Fruit fly (Drosophila melanogaster): Measurements from ENCODE around the gene nkd.

The nkd gene

DNA sequence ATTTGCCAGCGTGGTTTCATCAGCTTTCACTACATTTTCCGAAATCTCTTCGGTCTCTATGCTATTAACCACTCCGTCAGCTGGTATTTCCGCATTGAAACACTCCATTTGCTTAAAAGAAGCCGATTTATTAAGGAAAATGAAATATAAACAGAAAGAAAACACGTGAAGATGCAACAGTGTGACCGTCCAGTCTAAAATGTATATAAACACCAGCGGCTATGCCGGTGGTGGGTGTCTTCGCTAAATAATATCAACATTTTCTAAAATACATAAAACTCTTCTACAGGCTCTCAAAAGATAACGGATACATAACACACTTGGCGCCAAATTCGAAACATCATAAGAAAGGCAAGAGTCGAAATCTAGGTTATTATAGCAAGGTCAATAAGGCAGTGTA lies 44.8 kb downstream of the nkd start, which contains the start of gene CG3808 (continued):
- TF ChIP-seq otp (GFP tag; IDR thresholded peaks at IDR 0.05): no peak
- no peak for TF ChIP-seq bowl (GFP tag; IDR thresholded peaks at IDR 0.05)
- TF ChIP-seq CG34422 (GFP tag; IDR thresholded peaks at IDR 0.05): peak; percentile 97
- no peak for TF ChIP-seq TFAM (GFP tag; optimal IDR thresholded peaks at IDR 0.05)
- peak; percentile 34; the same call in 1 of the 2 replicates for TF ChIP-seq Rfx (GFP tag; IDR thresholded peaks at IDR 0.05)
- peak; percentile 25; the same call in 1 of the 3 replicates for TF ChIP-seq croc (GFP tag; conservative IDR thresholded peaks at IDR 0.05)
- TF ChIP-seq gro (GFP tag; optimal IDR thresholded peaks at IDR 0.05): peak; percentile 83
- no peak for TF ChIP-seq Xrp1 (GFP tag; IDR thresholded peaks at IDR 0.05)
- TF ChIP-seq CG8944 (GFP tag; optimal IDR thresholded peaks at IDR 0.05): no peak
- no peak for TF ChIP-seq gce (GFP tag; IDR thresholded peaks at IDR 0.05)
- TF ChIP-seq slbo (GFP tag; IDR thresholded peaks at IDR 0.05): peak; percentile 20; the same call in 1 of the 2 replicates
- TF ChIP-seq luna (GFP tag; optimal IDR thresholded peaks at IDR 0.05): no peak
- TF ChIP-seq Xbp1 (GFP tag; optimal IDR thresholded peaks at IDR 0.05): peak; percentile 26
- TF ChIP-seq sug (tag; optimal IDR thresholded peaks at IDR 0.05): peak; percentile 59
- TF ChIP-seq Dll (GFP tag; IDR thresholded peaks at IDR 0.05; ENCODE audit: partially characterized antibody): 0 out of 4 replicates have a peak, but pooled peaks have one; percentile 18
- peak; percentile 28 for TF ChIP-seq CG2116 (GFP tag; optimal IDR thresholded peaks at IDR 0.05)
- peak; percentile 42 for TF ChIP-seq Sin3A (optimal IDR thresholded peaks at IDR 0.05)
- TF ChIP-seq pzg (GFP tag; optimal IDR thresholded peaks at IDR 0.05): peak; percentile 95
- peak; percentile 45 for TF ChIP-seq NC2α (GFP tag; optimal IDR thresholded peaks at IDR 0.05)
- TF ChIP-seq Fer1 (GFP tag; optimal IDR thresholded peaks at IDR 0.05): peak; percentile 40
- peak; percentile 18; the same call in 1 of the 3 replicates for TF ChIP-seq zfh1 (GFP tag; IDR thresholded peaks at IDR 0.05)
- TF ChIP-seq gfzf (GFP tag; optimal IDR thresholded peaks at IDR 0.05): peak; percentile 98
- peak; percentile 38 for TF ChIP-seq CG12659 (GFP tag; optimal IDR thresholded peaks at IDR 0.05)
- no peak for TF ChIP-seq tna (GFP tag; IDR thresholded peaks at IDR 0.05; ENCODE audit: partially characterized antibody)
- peak; percentile 88 for TF ChIP-seq Lhr (GFP tag; optimal IDR thresholded peaks at IDR 0.05)
- peak; percentile 29 for TF ChIP-seq CG12744 (GFP tag; optimal IDR thresholded peaks at IDR 0.05)
- peak; percentile 8 for TF ChIP-seq HLH54F (GFP tag; optimal IDR thresholded peaks at IDR 0.05)
- no peak for TF ChIP-seq CG17186 (GFP tag; optimal IDR thresholded peaks at IDR 0.05)
- TF ChIP-seq Antp (GFP tag; optimal IDR thresholded peaks at IDR 0.05): peak; percentile 5
- peak; percentile 46 for TF ChIP-seq ftz-f1 (GFP tag; optimal IDR thresholded peaks at IDR 0.05)
- no peak for TF ChIP-seq br (optimal IDR thresholded peaks at IDR 0.05)
- no peak for TF ChIP-seq CG5245 (GFP tag; optimal IDR thresholded peaks at IDR 0.05)
- TF ChIP-seq HmgD (GFP tag; optimal IDR thresholded peaks at IDR 0.05): peak; percentile 91
- TF ChIP-seq vvl (GFP tag; IDR thresholded peaks at IDR 0.05): peak; percentile 28
- TF ChIP-seq stwl (tag; optimal IDR thresholded peaks at IDR 0.05): peak; percentile 68
- TF ChIP-seq CG7928 (GFP tag; optimal IDR thresholded peaks at IDR 0.05): no peak
- TF ChIP-seq zen (tag; optimal IDR thresholded peaks at IDR 0.05): no peak
- peak; percentile 30 for TF ChIP-seq vfl (GFP tag; optimal IDR thresholded peaks at IDR 0.05)
- TF ChIP-seq Nf-YA (GFP tag; IDR thresholded peaks at IDR 0.05): no peak
- TF ChIP-seq pb (GFP tag; optimal IDR thresholded peaks at IDR 0.05): no peak
- no peak for TF ChIP-seq bigmax (GFP tag; optimal IDR thresholded peaks at IDR 0.05)
- TF ChIP-seq MESR4 (GFP tag; optimal IDR thresholded peaks at IDR 0.05): peak; percentile 41
- TF ChIP-seq CG13894 (tag; optimal IDR thresholded peaks at IDR 0.05): no peak
- no peak for TF ChIP-seq Hand (GFP tag; optimal IDR thresholded peaks at IDR 0.05)
- no peak for TF ChIP-seq nerfin-2 (GFP tag; IDR thresholded peaks at IDR 0.05; ENCODE audit: partially characterized antibody)
- no peak for TF ChIP-seq CG11247 (GFP tag; IDR thresholded peaks at IDR 0.05)
- peak; percentile 93 for TF ChIP-seq Max (GFP tag; optimal IDR thresholded peaks at IDR 0.05)
- no peak for TF ChIP-seq CG10321 (GFP tag; IDR thresholded peaks at IDR 0.05)
- TF ChIP-seq CG2120 (GFP tag; optimal IDR thresholded peaks at IDR 0.05): peak; percentile 33
- TF ChIP-seq Spps (tag; optimal IDR thresholded peaks at IDR 0.05): no peak
- peak; percentile 39 for TF ChIP-seq Mad (GFP tag; optimal IDR thresholded peaks at IDR 0.05)
- TF ChIP-seq run (tag; optimal IDR thresholded peaks at IDR 0.05): no peak
